Worm (Caenorhabditis elegans): ENCODE measurements around the gene msrp-6.
"Not testable (repeated sequence)": the region's sequence is repeated elsewhere in the genome, so short reads cannot be mapped to it uniquely, and the experiment has no call there.

DNA sequence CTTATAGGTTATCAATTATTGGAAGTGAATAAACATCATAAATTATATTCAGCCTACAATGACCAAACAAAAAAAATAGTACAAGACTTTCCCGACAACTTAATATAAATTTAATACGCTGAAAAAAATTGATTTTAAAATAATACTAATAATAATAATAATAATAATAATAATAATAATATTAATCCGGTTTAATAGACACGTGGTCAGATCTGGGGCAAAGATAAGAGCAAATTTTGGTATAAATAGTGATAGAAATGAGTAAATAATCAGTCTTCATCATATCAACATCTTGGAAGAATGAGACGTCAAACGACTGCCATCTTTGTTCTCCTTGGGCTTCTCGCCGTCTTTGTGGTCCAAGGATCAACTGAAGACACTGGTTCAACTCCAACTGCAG lies 2.6 kb upstream of the msrp-6 start, which contains the start of gene msrp-5:
- TF ChIP-seq unc-62 (GFP tag; optimal IDR thresholded peaks at IDR 0.05); bed-3 (GFP tag; optimal IDR thresholded peaks at IDR 0.05); blmp-1 (tag; optimal IDR thresholded peaks at IDR 0.05); unc-39 (tag; optimal IDR thresholded peaks at IDR 0.05); elt-3 (tag; optimal IDR thresholded peaks at IDR 0.05); pha-4 (tag; optimal IDR thresholded peaks at IDR 0.05); hlh-1 (tag; optimal IDR thresholded peaks at IDR 0.05); snpc-4 (tag; optimal IDR thresholded peaks at IDR 0.05); nhr-76 (tag; optimal IDR thresholded peaks at IDR 0.05); nhr-12 (tag; optimal IDR thresholded peaks at IDR 0.05); nhr-28 (tag; optimal IDR thresholded peaks at IDR 0.05); mep-1 (tag; optimal IDR thresholded peaks at IDR 0.05); lin-13 (tag; optimal IDR thresholded peaks at IDR 0.05); nhr-237 (tag; optimal IDR thresholded peaks at IDR 0.05): not testable (repeated sequence)

Data from whole organism, mixed stage, embryonic.